Worm (Caenorhabditis elegans): ENCODE results near the gene cnnm-3.
A peak's percentile ranks its signal among the peaks of the same experiment; 100 is the strongest.

Gene cnnm-3

DNA sequence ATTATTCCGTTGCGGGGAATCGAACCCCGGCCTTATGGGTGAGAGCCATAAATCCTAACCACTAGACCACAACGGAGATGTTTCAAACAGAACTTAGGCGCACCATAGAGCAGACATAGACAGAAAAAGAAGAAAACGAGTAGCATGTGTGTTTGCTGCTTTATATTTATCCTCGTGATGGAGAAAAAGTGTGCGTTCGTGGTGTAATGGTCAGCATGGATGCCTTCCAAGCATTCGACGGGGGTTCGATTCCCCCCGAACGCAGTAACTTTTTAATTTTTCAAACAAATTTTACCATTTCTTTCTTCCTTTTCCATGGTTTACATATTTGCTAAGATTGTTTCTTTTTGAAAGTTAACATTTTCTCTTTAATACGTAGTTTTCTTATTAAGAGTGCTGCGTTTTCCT lies 9.7 kb downstream of the cnnm-3 start (continued):
- TF ChIP-seq ceh-16 (tag; optimal IDR thresholded peaks at IDR 0.05) (peak; percentile 34), dmd-4 (tag; optimal IDR thresholded peaks at IDR 0.05) (no peak), lin-11 (tag; optimal IDR thresholded peaks at IDR 0.05) (peak; percentile 87), peb-1 (tag; optimal IDR thresholded peaks at IDR 0.05) (no peak), snpc-4 (tag; optimal IDR thresholded peaks at IDR 0.05) (peak; percentile 83), C34F6.9 (tag; optimal IDR thresholded peaks at IDR 0.05) (peak; percentile 84), gmeb-1 (tag; optimal IDR thresholded peaks at IDR 0.05) (peak; percentile 81), ama-1 (optimal IDR thresholded peaks at IDR 0.05) (peak; percentile 62), nhr-23 (tag; optimal IDR thresholded peaks at IDR 0.05) (no peak), nhr-12 (tag; optimal IDR thresholded peaks at IDR 0.05) (peak; percentile 48), lin-39 (tag; optimal IDR thresholded peaks at IDR 0.05) (peak; percentile 75), egl-27 (tag; optimal IDR thresholded peaks at IDR 0.05) (peak; percentile 94), ZK546.5 (tag; optimal IDR thresholded peaks at IDR 0.05) (peak; percentile 41), aly-2 (tag; optimal IDR thresholded peaks at IDR 0.05) (peak; percentile 41), sma-9 (GFP tag; optimal IDR thresholded peaks at IDR 0.05) (peak; percentile 95), sma-9 (tag; optimal IDR thresholded peaks at IDR 0.05) (no peak), fos-1 (tag; optimal IDR thresholded peaks at IDR 0.05) (peak; percentile 83), elt-3 (tag; optimal IDR thresholded peaks at IDR 0.05) (no peak), ztf-11 (tag; optimal IDR thresholded peaks at IDR 0.05) (peak; percentile 70), sma-3 (GFP tag; optimal IDR thresholded peaks at IDR 0.05) (peak; percentile 87)

DNA sequence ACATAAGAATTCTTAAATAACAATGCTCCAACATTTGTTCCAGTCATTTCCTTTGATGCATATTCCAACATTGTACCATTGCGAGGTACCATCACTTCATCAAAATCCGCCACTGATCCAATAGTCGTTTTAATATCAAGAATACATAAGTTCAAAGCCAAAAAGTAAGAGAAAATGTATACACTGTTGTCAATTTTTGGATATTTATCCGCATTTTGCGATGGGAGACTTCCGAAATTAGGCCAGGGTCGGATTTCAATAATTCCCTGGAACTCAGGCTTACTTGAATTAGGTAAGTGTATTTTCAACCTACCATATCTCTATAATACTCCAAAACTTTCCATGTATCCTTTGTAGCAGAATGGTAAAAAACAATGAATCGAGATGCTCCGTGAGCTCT lies 11.4 kb downstream of the cnnm-3 start, which contains the start of gene M02F4.2:
M02F4.2 (minus strand) TSS at position 101 of the 400 bp plus-strand sequence.
- TF ChIP-seq nhr-6 (tag; optimal IDR thresholded peaks at IDR 0.05) (no peak), nhr-11 (tag; optimal IDR thresholded peaks at IDR 0.05) (no peak), F13H6.1 (tag; optimal IDR thresholded peaks at IDR 0.05) (no peak), elt-3 (tag; optimal IDR thresholded peaks at IDR 0.05) (no peak)

DNA sequence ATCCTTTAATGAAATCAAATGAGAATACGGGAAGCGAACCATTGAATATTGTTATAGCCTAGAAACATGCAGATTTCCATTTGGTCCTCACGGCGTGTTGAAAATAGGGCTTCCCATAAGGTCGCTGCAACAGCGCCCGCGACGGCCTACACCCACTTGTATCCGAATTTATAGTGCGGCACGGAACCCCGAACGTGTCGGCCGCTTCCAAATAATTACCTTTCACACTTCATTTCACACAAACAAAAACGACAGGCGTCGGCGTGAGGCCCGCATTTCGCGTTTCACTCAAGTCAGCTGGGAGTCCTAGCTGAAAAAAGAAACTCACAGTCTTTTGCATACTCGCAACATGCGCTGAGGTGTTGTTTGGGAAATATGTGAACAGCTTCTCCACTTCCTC lies 12.2 kb downstream of the cnnm-3 start:
- TF ChIP-seq snpc-4 (tag; optimal IDR thresholded peaks at IDR 0.05) (peak; percentile 17), unc-62 (GFP tag; optimal IDR thresholded peaks at IDR 0.05) (no peak)

DNA sequence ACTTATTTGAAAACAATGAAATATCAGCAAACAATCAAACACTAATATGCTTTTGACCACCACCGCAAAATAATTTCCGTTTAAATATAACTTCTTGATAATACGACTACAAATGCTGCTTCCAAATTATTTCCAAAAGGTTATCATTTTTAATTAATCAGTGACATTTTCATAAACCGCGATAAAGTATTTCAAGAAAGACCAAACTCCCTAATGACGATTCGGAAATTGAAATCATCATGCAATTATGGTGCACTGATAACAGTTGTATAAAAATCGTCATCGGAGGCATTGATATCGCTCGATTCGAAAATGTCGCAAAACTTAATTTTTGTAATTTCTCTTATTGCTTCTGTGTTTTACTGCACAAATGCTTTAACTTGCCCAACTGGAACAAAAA lies 14.2 kb downstream of the cnnm-3 start, which contains the start of gene clec-265:
clec-265 (plus strand) TSS at position 300 of the 400 bp plus-strand sequence.
- TF ChIP-seq peb-1 (tag; optimal IDR thresholded peaks at IDR 0.05) (no peak), nhr-77 (tag; optimal IDR thresholded peaks at IDR 0.05) (no peak), unc-39 (tag; optimal IDR thresholded peaks at IDR 0.05) (no peak), blmp-1 (tag; optimal IDR thresholded peaks at IDR 0.05; ENCODE audit: insufficient read depth) (no peak), sma-9 (GFP tag; optimal IDR thresholded peaks at IDR 0.05) (peak; percentile 71), sma-9 (tag; optimal IDR thresholded peaks at IDR 0.05) (no peak), lin-13 (GFP tag; optimal IDR thresholded peaks at IDR 0.05) (no peak), skn-1 (tag; optimal IDR thresholded peaks at IDR 0.05) (peak; percentile 68), mab-5 (tag; optimal IDR thresholded peaks at IDR 0.05) (no peak), ztf-11 (tag; optimal IDR thresholded peaks at IDR 0.05) (no peak), crh-2 (tag; optimal IDR thresholded peaks at IDR 0.05) (peak; percentile 55), fos-1 (tag; optimal IDR thresholded peaks at IDR 0.05) (peak; percentile 99), unc-62 (GFP tag; optimal IDR thresholded peaks at IDR 0.05) (no peak)

DNA sequence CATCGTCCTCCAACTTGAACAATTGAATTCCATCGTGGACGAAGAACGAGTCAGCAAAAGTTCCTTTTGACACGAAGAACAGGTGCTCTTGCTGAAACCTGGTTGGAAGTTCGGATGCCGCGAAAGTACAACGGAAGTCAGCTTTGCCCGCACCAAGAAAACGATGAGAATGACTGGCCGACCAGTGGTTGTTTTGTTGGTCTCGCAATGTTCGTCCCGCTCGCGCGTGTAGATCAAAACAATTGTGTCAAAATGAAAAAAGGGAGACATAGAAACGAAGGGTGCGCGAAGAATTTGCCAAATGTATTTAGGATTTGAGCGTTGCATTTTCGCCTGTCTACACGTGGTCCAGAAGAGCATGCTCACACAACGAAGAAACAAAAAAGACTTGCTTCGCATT lies 16.6 kb downstream of the cnnm-3 start, which contains the start of gene M02F4.1:
M02F4.1 (minus strand) TSS at position 101 of the 400 bp plus-strand sequence.
- TF ChIP-seq nhr-23 (tag; optimal IDR thresholded peaks at IDR 0.05) (no peak), gmeb-1 (tag; optimal IDR thresholded peaks at IDR 0.05) (no peak), dmd-4 (tag; optimal IDR thresholded peaks at IDR 0.05) (no peak), Y55F3AM.14 (GFP tag; optimal IDR thresholded peaks at IDR 0.05) (no peak), ztf-11 (tag; optimal IDR thresholded peaks at IDR 0.05) (no peak), nhr-10 (tag; optimal IDR thresholded peaks at IDR 0.05) (no peak), nhr-129 (tag; optimal IDR thresholded peaks at IDR 0.05) (no peak), elt-1 (tag; optimal IDR thresholded peaks at IDR 0.05) (no peak), fos-1 (tag; optimal IDR thresholded peaks at IDR 0.05) (no peak), snpc-4 (tag; optimal IDR thresholded peaks at IDR 0.05) (no peak)
